Fruit fly (Drosophila melanogaster) whole organism, prepupa: Measurements from ENCODE around the gene yps.

Experiments used
- Eip75B ChIP-seq: fragments of 200-800 bp; sonication (Bioruptor generic); optimal IDR thresholded peaks from 3 replicates; lab custom pipeline; 2016; ENCODE audit warnings: missing biosample characterization, missing genetic modification characterization
- Sox15 ChIP-seq: fragments of 200-800 bp; sonication (Bioruptor generic); optimal IDR thresholded peaks from 3 replicates; lab custom pipeline; 2016; ENCODE audit warnings: missing biosample characterization, missing genetic modification characterization
- eg ChIP-seq: fragments of 200-800 bp; sonication (Bioruptor generic); IDR thresholded peaks from 3 replicates; pipeline ENCODE4 v1.3.6; 2022; ENCODE audit warnings: missing biosample characterization, missing genetic modification characterization

DNA sequence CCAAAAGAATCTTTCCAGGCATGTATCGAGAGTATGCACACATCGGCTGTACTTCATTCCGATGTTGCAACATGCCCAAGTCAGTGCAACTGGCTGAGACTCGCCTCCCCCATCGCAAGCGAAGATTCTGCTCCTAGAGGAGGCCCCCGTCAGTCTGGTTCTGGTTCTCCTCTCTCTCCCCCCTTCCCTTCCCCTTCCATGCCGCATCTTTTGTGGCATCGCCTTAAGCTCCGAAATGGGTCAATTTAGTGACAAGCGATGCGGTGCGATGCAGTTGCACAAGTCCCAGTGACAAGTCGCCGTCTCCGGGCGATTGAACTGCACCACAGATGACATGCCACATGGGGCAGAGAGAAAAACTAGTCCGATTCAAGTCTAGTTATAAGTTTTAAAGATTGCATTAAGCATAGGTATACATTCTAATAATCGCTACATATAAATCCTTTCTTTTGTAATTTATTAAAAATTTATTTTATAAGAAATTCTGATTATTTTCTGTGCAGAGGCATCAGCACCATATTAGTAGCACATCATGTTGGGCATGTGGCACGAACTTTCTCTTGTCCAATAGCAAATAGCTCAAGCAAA is 15.8 kb downstream of the yps start:
- TF ChIP-seq Eip75B (GFP tag; lab: Kevin White, UChicago) (no peak), eg (GFP tag; lab: Robert Waterston, UW) (peak; percentile 73; the same call in 2 of the 3 replicates), Sox15 (GFP tag; lab: Kevin White, UChicago) (no peak)
